Fruit fly (Drosophila melanogaster): Measurements from ENCODE around the gene ko.
A peak's percentile ranks its signal among the peaks of the same experiment; 100 is the strongest.

Gene ko

dm6 chr3L:21056290-21056689 is 74.7 kb downstream of the ko start:
- TF ChIP-seq Pif1A (GFP tag; optimal IDR thresholded peaks at IDR 0.05) (peak; percentile 20), CG9948 (tag; optimal IDR thresholded peaks at IDR 0.05) (peak; percentile 49), CG17806 (tag; optimal IDR thresholded peaks at IDR 0.05) (peak; percentile 26), CG32121 (GFP tag; IDR thresholded peaks at IDR 0.05) (no peak), CG8301 (tag; optimal IDR thresholded peaks at IDR 0.05) (peak; percentile 18), Pif1B (GFP tag; optimal IDR thresholded peaks at IDR 0.05) (peak; percentile 19), CG13204 (GFP tag; optimal IDR thresholded peaks at IDR 0.05) (no peak), CG8159 (tag; optimal IDR thresholded peaks at IDR 0.05) (peak; percentile 56), CG14655 (GFP tag; optimal IDR thresholded peaks at IDR 0.05) (peak; percentile 54), CG15710 (tag; optimal IDR thresholded peaks at IDR 0.05) (peak; percentile 39), gl (tag; optimal IDR thresholded peaks at IDR 0.05) (no peak), Snoo (tag; optimal IDR thresholded peaks at IDR 0.05) (no peak), fd96Ca (GFP tag; IDR thresholded peaks at IDR 0.05) (no peak), Ets98B (GFP tag; IDR thresholded peaks at IDR 0.05) (no peak), CG34367 (tag; optimal IDR thresholded peaks at IDR 0.05) (no peak), EcR (GFP tag; optimal IDR thresholded peaks at IDR 0.05) (no peak)

- TF ChIP-seq gl (tag; optimal IDR thresholded peaks at IDR 0.05), result no peak
- no peak for TF ChIP-seq Pif1B (GFP tag; optimal IDR thresholded peaks at IDR 0.05)
- no peak for TF ChIP-seq fd96Ca (GFP tag; IDR thresholded peaks at IDR 0.05)
- no peak for TF ChIP-seq CG8159 (tag; optimal IDR thresholded peaks at IDR 0.05)
- no peak for TF ChIP-seq D1 (tag; optimal IDR thresholded peaks at IDR 0.05)
- TF ChIP-seq rn (GFP tag; IDR thresholded peaks at IDR 0.05), result no peak
- TF ChIP-seq CG17806 (tag; optimal IDR thresholded peaks at IDR 0.05), result no peak
- no peak for TF ChIP-seq Pif1A (GFP tag; optimal IDR thresholded peaks at IDR 0.05)
- TF ChIP-seq CG10348 (GFP tag; IDR thresholded peaks at IDR 0.05), result no peak
- TF ChIP-seq CG4496 (GFP tag; IDR thresholded peaks at IDR 0.05), result no peak
- no peak for TF ChIP-seq CG8301 (tag; optimal IDR thresholded peaks at IDR 0.05)
- no peak for TF ChIP-seq CG9948 (tag; optimal IDR thresholded peaks at IDR 0.05)
- TF ChIP-seq Snoo (tag; optimal IDR thresholded peaks at IDR 0.05), result no peak
- no peak for TF ChIP-seq CG34367 (tag; optimal IDR thresholded peaks at IDR 0.05)
- no peak for TF ChIP-seq EcR (GFP tag; optimal IDR thresholded peaks at IDR 0.05)
- no peak for TF ChIP-seq CG13204 (GFP tag; optimal IDR thresholded peaks at IDR 0.05)
These were observed 75.1 kb downstream of the ko start for dm6 chr3L:21055839-21056238.

dm6 chr3L:21054894-21055270 is 76.1 kb downstream of the ko start:
- TF ChIP-seq CG15710 (tag; optimal IDR thresholded peaks at IDR 0.05), result no peak
- no peak for TF ChIP-seq CG10348 (GFP tag; IDR thresholded peaks at IDR 0.05)
- no peak for TF ChIP-seq rn (GFP tag; IDR thresholded peaks at IDR 0.05)
- no peak for TF ChIP-seq CG8159 (tag; optimal IDR thresholded peaks at IDR 0.05)
- no peak for TF ChIP-seq CG34367 (tag; optimal IDR thresholded peaks at IDR 0.05)
- TF ChIP-seq CG12605 (GFP tag; IDR thresholded peaks at IDR 0.05), result no peak
- TF ChIP-seq fd96Ca (GFP tag; IDR thresholded peaks at IDR 0.05), result no peak
- TF ChIP-seq gl (tag; optimal IDR thresholded peaks at IDR 0.05), result no peak
- TF ChIP-seq CG14655 (GFP tag; optimal IDR thresholded peaks at IDR 0.05), result no peak

- TF ChIP-seq rn (GFP tag; IDR thresholded peaks at IDR 0.05) (0 out of 2 replicates have a peak, but pooled peaks have one; percentile 31), Pif1B (GFP tag; optimal IDR thresholded peaks at IDR 0.05) (no peak), CG13204 (GFP tag; optimal IDR thresholded peaks at IDR 0.05) (peak; percentile 3)
These were observed 76.6 kb downstream of the ko start for dm6 chr3L:21054188-21054893.

- TF ChIP-seq CG14655 (GFP tag; optimal IDR thresholded peaks at IDR 0.05) (peak; percentile 24), CG10348 (GFP tag; IDR thresholded peaks at IDR 0.05) (no peak), CG4496 (GFP tag; IDR thresholded peaks at IDR 0.05) (0 out of 3 replicates have a peak, but pooled peaks have one; percentile 19), CG17806 (tag; optimal IDR thresholded peaks at IDR 0.05) (peak; percentile 19), Pif1A (GFP tag; optimal IDR thresholded peaks at IDR 0.05) (peak; percentile 35), CG8301 (tag; optimal IDR thresholded peaks at IDR 0.05) (peak; percentile 23)
These were observed 77.2 kb downstream of the ko start for dm6 chr3L:21053763-21054162.

dm6 chr3L:21052191-21052951 is 78.6 kb downstream of the ko start:
- TF ChIP-seq CG15710 (tag; optimal IDR thresholded peaks at IDR 0.05), result peak; percentile 38
- TF ChIP-seq Pif1A (GFP tag; optimal IDR thresholded peaks at IDR 0.05), result no peak
- TF ChIP-seq D1 (tag; optimal IDR thresholded peaks at IDR 0.05), result peak; percentile 56
- no peak; the same call in 1 of the 2 replicates for TF ChIP-seq CG32121 (GFP tag; IDR thresholded peaks at IDR 0.05)
- TF ChIP-seq Pif1B (GFP tag; optimal IDR thresholded peaks at IDR 0.05), result peak; percentile 7
- peak; percentile 59 for TF ChIP-seq CG8159 (tag; optimal IDR thresholded peaks at IDR 0.05)
- no peak for TF ChIP-seq CG10348 (GFP tag; IDR thresholded peaks at IDR 0.05)
- peak; percentile 36 for TF ChIP-seq EcR (GFP tag; optimal IDR thresholded peaks at IDR 0.05)
- TF ChIP-seq CG34367 (tag; optimal IDR thresholded peaks at IDR 0.05), result peak; percentile 24
- peak; percentile 25; the same call in 1 of the 2 replicates for TF ChIP-seq Ets98B (GFP tag; IDR thresholded peaks at IDR 0.05)
- TF ChIP-seq CG8301 (tag; optimal IDR thresholded peaks at IDR 0.05), result peak; percentile 50
- TF ChIP-seq fd96Ca (GFP tag; IDR thresholded peaks at IDR 0.05), result peak; percentile 55; the same call in 1 of the 3 replicates
- TF ChIP-seq CG9948 (tag; optimal IDR thresholded peaks at IDR 0.05), result peak; percentile 59
- peak; percentile 48 for TF ChIP-seq CG14655 (GFP tag; optimal IDR thresholded peaks at IDR 0.05)
- no peak for TF ChIP-seq CG4496 (GFP tag; IDR thresholded peaks at IDR 0.05)
- peak; percentile 13; the same call in 1 of the 2 replicates for TF ChIP-seq CG12605 (GFP tag; IDR thresholded peaks at IDR 0.05)
- no peak for TF ChIP-seq gl (tag; optimal IDR thresholded peaks at IDR 0.05)
- peak; percentile 82 for TF ChIP-seq CG13204 (GFP tag; optimal IDR thresholded peaks at IDR 0.05)
- TF ChIP-seq Snoo (tag; optimal IDR thresholded peaks at IDR 0.05), result no peak
- TF ChIP-seq rn (GFP tag; IDR thresholded peaks at IDR 0.05), result no peak
- peak; percentile 45 for TF ChIP-seq CG17806 (tag; optimal IDR thresholded peaks at IDR 0.05)
